Worm (Caenorhabditis elegans): ENCODE data around the gene mbr-1.

The mbr-1 gene

ce11 chrX:10721954-10722353 lies at the start of gene mbr-1:
Gene mbr-1, minus strand, starts transcription at chrX:10722054.
- TF ChIP-seq unc-62 (GFP tag; optimal IDR thresholded peaks at IDR 0.05) = no peak
- TF ChIP-seq nhr-2 (tag; optimal IDR thresholded peaks at IDR 0.05) = no peak
- no peak for TF ChIP-seq unc-120 (tag; optimal IDR thresholded peaks at IDR 0.05; ENCODE audit: poor library complexity, severe bottlenecking)
- TF ChIP-seq unc-39 (tag; optimal IDR thresholded peaks at IDR 0.05) = no peak
- TF ChIP-seq nhr-237 (tag; optimal IDR thresholded peaks at IDR 0.05) = no peak
- no peak for TF ChIP-seq mep-1 (tag; optimal IDR thresholded peaks at IDR 0.05)
- TF ChIP-seq ces-1 (GFP tag; optimal IDR thresholded peaks at IDR 0.05) = no peak
- TF ChIP-seq drap-1 (GFP tag; optimal IDR thresholded peaks at IDR 0.05) = no peak
- no peak for TF ChIP-seq mab-5 (tag; optimal IDR thresholded peaks at IDR 0.05)
- TF ChIP-seq bed-3 (GFP tag; optimal IDR thresholded peaks at IDR 0.05) = no peak
- no peak for TF ChIP-seq elt-1 (tag; optimal IDR thresholded peaks at IDR 0.05; ENCODE audit: borderline replicate concordance, insufficient read depth)
- no peak for TF ChIP-seq flh-1 (GFP tag; optimal IDR thresholded peaks at IDR 0.05)
- TF ChIP-seq elt-3 (tag; optimal IDR thresholded peaks at IDR 0.05) = no peak
- TF ChIP-seq lin-13 (tag; optimal IDR thresholded peaks at IDR 0.05) = no peak
- TF ChIP-seq mls-2 (tag; optimal IDR thresholded peaks at IDR 0.05) = no peak
- TF ChIP-seq blmp-1 (tag; optimal IDR thresholded peaks at IDR 0.05) = no peak
- no peak for TF ChIP-seq tbx-8 (GFP tag; optimal IDR thresholded peaks at IDR 0.05)

ce11 chrX:10770988-10771496 lies 49.2 kb upstream of the mbr-1 start:
- TF ChIP-seq unc-62 (GFP tag; optimal IDR thresholded peaks at IDR 0.05) = peak; percentile 34
- peak; percentile 61 for TF ChIP-seq ces-1 (GFP tag; optimal IDR thresholded peaks at IDR 0.05)
- TF ChIP-seq pha-4 (tag; optimal IDR thresholded peaks at IDR 0.05) = no peak
- TF ChIP-seq mab-5 (tag; optimal IDR thresholded peaks at IDR 0.05) = no peak
- peak; percentile 25 for TF ChIP-seq blmp-1 (tag; optimal IDR thresholded peaks at IDR 0.05)
- TF ChIP-seq unc-120 (tag; optimal IDR thresholded peaks at IDR 0.05; ENCODE audit: poor library complexity, severe bottlenecking) = peak; percentile 89
- no peak for TF ChIP-seq nhr-12 (tag; optimal IDR thresholded peaks at IDR 0.05)
- no peak for TF ChIP-seq cnd-1 (tag; optimal IDR thresholded peaks at IDR 0.05)
- TF ChIP-seq hlh-1 (tag; optimal IDR thresholded peaks at IDR 0.05) = peak; percentile 69
- no peak for TF ChIP-seq flh-1 (GFP tag; optimal IDR thresholded peaks at IDR 0.05)
- no peak for TF ChIP-seq sem-2 (GFP tag; optimal IDR thresholded peaks at IDR 0.05)
- TF ChIP-seq lsy-2 (tag; optimal IDR thresholded peaks at IDR 0.05) = peak; percentile 5
- TF ChIP-seq ham-2 (GFP tag; optimal IDR thresholded peaks at IDR 0.05) = no peak
- TF ChIP-seq tbx-8 (GFP tag; optimal IDR thresholded peaks at IDR 0.05) = no peak
- no peak for TF ChIP-seq snpc-4 (tag; optimal IDR thresholded peaks at IDR 0.05)
- peak; percentile 6 for TF ChIP-seq sptf-1 (tag; optimal IDR thresholded peaks at IDR 0.05)

- TF ChIP-seq sem-2 (GFP tag; optimal IDR thresholded peaks at IDR 0.05) = no peak
- peak; percentile 66 for TF ChIP-seq pha-4 (tag; optimal IDR thresholded peaks at IDR 0.05)
Observed at ce11 chrX:10769959-10770358, 48.1 kb upstream of the mbr-1 start.

ce11 chrX:10769232-10769738 lies 47.4 kb upstream of the mbr-1 start, which contains the start of gene sma-9:
Gene sma-9, plus strand, starts transcription at chrX:10769282.
- TF ChIP-seq elt-1 (tag; optimal IDR thresholded peaks at IDR 0.05; ENCODE audit: borderline replicate concordance, insufficient read depth) = peak; percentile 93
- TF ChIP-seq unc-62 (GFP tag; optimal IDR thresholded peaks at IDR 0.05) = no peak

- TF ChIP-seq sem-2 (GFP tag; optimal IDR thresholded peaks at IDR 0.05) (no peak), lin-13 (tag; optimal IDR thresholded peaks at IDR 0.05) (no peak), ham-2 (GFP tag; optimal IDR thresholded peaks at IDR 0.05) (no peak), bed-3 (GFP tag; optimal IDR thresholded peaks at IDR 0.05) (no peak), sptf-1 (tag; optimal IDR thresholded peaks at IDR 0.05) (no peak), hlh-1 (tag; optimal IDR thresholded peaks at IDR 0.05) (peak; percentile 69), ceh-83 (GFP tag; optimal IDR thresholded peaks at IDR 0.05) (peak; percentile 5), flh-1 (GFP tag; optimal IDR thresholded peaks at IDR 0.05) (no peak), ces-1 (GFP tag; optimal IDR thresholded peaks at IDR 0.05) (no peak), unc-120 (tag; optimal IDR thresholded peaks at IDR 0.05; ENCODE audit: poor library complexity, severe bottlenecking) (no peak), elt-1 (tag; optimal IDR thresholded peaks at IDR 0.05; ENCODE audit: borderline replicate concordance, insufficient read depth) (peak; percentile 20)
Observed at ce11 chrX:10768289-10769153, 46.7 kb upstream of the mbr-1 start.
